Worm (Caenorhabditis elegans): ENCODE measurements around the gene T24H10.4.

Gene T24H10.4

DNA sequence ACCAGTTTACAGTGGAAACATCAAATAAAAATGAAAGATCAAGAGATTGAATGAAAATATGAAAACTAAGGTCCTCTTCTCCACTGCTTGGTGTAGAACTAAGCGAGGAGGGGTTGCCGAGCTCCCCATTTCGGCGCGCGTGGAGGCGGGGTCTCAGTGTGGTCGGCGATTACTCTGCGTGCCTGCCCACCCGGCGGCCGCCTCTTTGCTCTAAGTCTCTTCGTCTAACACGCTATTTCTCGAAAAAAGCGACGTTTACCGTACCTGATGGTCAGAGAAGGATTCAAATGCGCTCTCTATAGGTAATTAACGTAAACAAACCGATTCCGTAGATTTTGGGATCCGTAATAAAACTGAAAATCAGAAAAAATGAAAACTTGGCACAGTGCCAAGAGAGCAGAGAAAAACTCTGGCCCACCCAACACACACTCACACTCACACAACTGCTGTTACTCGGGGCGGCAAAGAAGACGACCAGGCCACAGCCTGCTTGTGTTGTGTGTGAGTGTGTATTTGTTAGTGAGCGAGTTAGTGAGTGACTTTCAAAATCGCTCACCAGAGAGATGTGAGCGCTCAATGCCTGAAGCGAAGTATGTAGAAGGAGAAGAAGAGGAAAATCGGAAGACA is 47.7 kb upstream of the T24H10.4 start (continued):
- no peak for TF ChIP-seq snpc-4 (tag; optimal IDR thresholded peaks at IDR 0.05)
- TF ChIP-seq ceh-32 (tag; optimal IDR thresholded peaks at IDR 0.05; ENCODE audit: poor library complexity): peak; percentile 7
- no peak for TF ChIP-seq Y105C5A.15 (GFP tag; IDR thresholded peaks at IDR 0.05)
- TF ChIP-seq nhr-77 (tag; optimal IDR thresholded peaks at IDR 0.05): peak; percentile 68
- TF ChIP-seq F49E8.2 (tag; optimal IDR thresholded peaks at IDR 0.05; ENCODE audit: borderline replicate concordance): no peak
- TF ChIP-seq madf-9 (GFP tag; conservative IDR thresholded peaks at IDR 0.05): no peak
- no peak for TF ChIP-seq lin-15B (tag; optimal IDR thresholded peaks at IDR 0.05)
- no peak for TF ChIP-seq nhr-6 (tag; optimal IDR thresholded peaks at IDR 0.05)
- no peak for TF ChIP-seq egl-43 (GFP tag; IDR thresholded peaks at IDR 0.05)
- TF ChIP-seq nhr-102 (tag; optimal IDR thresholded peaks at IDR 0.05): peak; percentile 20
- no peak for TF ChIP-seq dmd-8 (GFP tag; IDR thresholded peaks at IDR 0.05)
- peak; percentile 53 for TF ChIP-seq tra-1 (GFP tag; IDR thresholded peaks at IDR 0.05)
- TF ChIP-seq lin-29 (GFP tag; IDR thresholded peaks at IDR 0.05): no peak
- TF ChIP-seq hlh-11 (tag; optimal IDR thresholded peaks at IDR 0.05): peak; percentile 92
- no peak for TF ChIP-seq unc-39 (tag; optimal IDR thresholded peaks at IDR 0.05)
- TF ChIP-seq ceh-62 (tag; optimal IDR thresholded peaks at IDR 0.05): no peak
- TF ChIP-seq mxl-3 (GFP tag; optimal IDR thresholded peaks at IDR 0.05): peak; percentile 5
- TF ChIP-seq nhr-11 (tag; optimal IDR thresholded peaks at IDR 0.05): peak; percentile 76
- TF ChIP-seq fkh-10 (GFP tag; optimal IDR thresholded peaks at IDR 0.05): no peak
- TF ChIP-seq nhr-10 (tag; optimal IDR thresholded peaks at IDR 0.05): peak; percentile 15
- peak; percentile 89 for TF ChIP-seq set-16 (GFP tag; IDR thresholded peaks at IDR 0.05)
- peak; percentile 66 for TF ChIP-seq F37D6.2 (tag; optimal IDR thresholded peaks at IDR 0.05)
- TF ChIP-seq ceh-82 (tag; optimal IDR thresholded peaks at IDR 0.05): no peak
- no peak for TF ChIP-seq fos-1 (tag; optimal IDR thresholded peaks at IDR 0.05)
- no peak for TF ChIP-seq madf-5 (GFP tag; IDR thresholded peaks at IDR 0.05)
- TF ChIP-seq lin-38 (GFP tag; IDR thresholded peaks at IDR 0.05): peak; percentile 56; the same call in 1 of the 2 replicates
- no peak for TF ChIP-seq spr-1 (tag; optimal IDR thresholded peaks at IDR 0.05)
- no peak for TF ChIP-seq lim-7 (GFP tag; IDR thresholded peaks at IDR 0.05)
- TF ChIP-seq ZK337.2 (GFP tag; IDR thresholded peaks at IDR 0.05): no peak
- peak in 1 of 2 experiments; percentile 26 for TF ChIP-seq daf-16 (GFP tag; optimal IDR thresholded peaks at IDR 0.05)
- peak; percentile 48 for TF ChIP-seq daf-16 (tag; optimal IDR thresholded peaks at IDR 0.05)
- TF ChIP-seq egl-27 (tag; optimal IDR thresholded peaks at IDR 0.05): peak; percentile 3
- TF ChIP-seq pha-4 (GFP tag; IDR thresholded peaks at IDR 0.05): no peak
- TF ChIP-seq pha-4 (tag; optimal IDR thresholded peaks at IDR 0.05): no peak
- TF ChIP-seq zip-11 (GFP tag; IDR thresholded peaks at IDR 0.05): no peak
- peak; percentile 72; the same call in 1 of the 2 replicates for TF ChIP-seq daf-19 (GFP tag; conservative IDR thresholded peaks at IDR 0.05)
- TF ChIP-seq attf-4 (tag; optimal IDR thresholded peaks at IDR 0.05): no peak
- TF ChIP-seq Y5F2A.4 (GFP tag; optimal IDR thresholded peaks at IDR 0.05): no peak
- TF ChIP-seq R02D3.7 (tag; optimal IDR thresholded peaks at IDR 0.05): no peak
- TF ChIP-seq snpc-1.2 (GFP tag; IDR thresholded peaks at IDR 0.05): 0 out of 2 replicates have a peak, but pooled peaks have one; percentile 28
- peak; percentile 71 for TF ChIP-seq ctbp-1 (GFP tag; IDR thresholded peaks at IDR 0.05)
- TF ChIP-seq ces-1 (GFP tag; optimal IDR thresholded peaks at IDR 0.05): no peak
- TF ChIP-seq F26F4.8 (GFP tag; conservative IDR thresholded peaks at IDR 0.05): no peak
- no peak for TF ChIP-seq zfp-3 (GFP tag; conservative IDR thresholded peaks at IDR 0.05)
- TF ChIP-seq lin-13 (GFP tag; optimal IDR thresholded peaks at IDR 0.05): peak; percentile 59
- no peak for TF ChIP-seq zip-2 (tag; optimal IDR thresholded peaks at IDR 0.05)
- TF ChIP-seq hmg-1.1 (GFP tag; IDR thresholded peaks at IDR 0.05): peak; percentile 90
- no peak for TF ChIP-seq Y48G9A.11 (GFP tag; IDR thresholded peaks at IDR 0.05)
- TF ChIP-seq spr-3 (GFP tag; optimal IDR thresholded peaks at IDR 0.05): no peak
- TF ChIP-seq daf-12 (tag; optimal IDR thresholded peaks at IDR 0.05): no peak
- TF ChIP-seq saeg-2 (GFP tag; IDR thresholded peaks at IDR 0.05): no peak
- TF ChIP-seq sdz-12 (GFP tag; optimal IDR thresholded peaks at IDR 0.05): no peak

Data from whole organism, L4 larva.